Fruit fly (Drosophila melanogaster): ENCODE data around the gene glec.

The glec gene

dm6 chr3R:21870158-21870971 is 14.3 kb upstream of the glec start, which contains the start of gene CG31431 (continued):
- TF ChIP-seq Hmr (GFP tag; optimal IDR thresholded peaks at IDR 0.05) (peak; percentile 98), Lhr (GFP tag; optimal IDR thresholded peaks at IDR 0.05) (peak; percentile 87), CG9876 (GFP tag; optimal IDR thresholded peaks at IDR 0.05) (peak; percentile 94), peb (GFP tag; IDR thresholded peaks at IDR 0.05) (peak; percentile 90), CG8359 (GFP tag; optimal IDR thresholded peaks at IDR 0.05; ENCODE audit: borderline replicate concordance) (peak; percentile 90), tgo (GFP tag; IDR thresholded peaks at IDR 0.05) (peak; percentile 98), CG14860 (GFP tag; IDR thresholded peaks at IDR 0.05; ENCODE audit: partially characterized antibody) (no peak), ash1 (GFP tag; optimal IDR thresholded peaks at IDR 0.05) (peak; percentile 88), cg (GFP tag; optimal IDR thresholded peaks at IDR 0.05) (no peak), crp (GFP tag; optimal IDR thresholded peaks at IDR 0.05) (peak in 1 of 2 experiments; percentile 64), lbe (GFP tag; optimal IDR thresholded peaks at IDR 0.05) (peak; percentile 58), CG16863 (GFP tag; optimal IDR thresholded peaks at IDR 0.05) (peak; percentile 96), disco-r (GFP tag; optimal IDR thresholded peaks at IDR 0.05) (peak; percentile 94), Hr51 (GFP tag; optimal IDR thresholded peaks at IDR 0.05) (peak; percentile 95 to 96), slbo (GFP tag; IDR thresholded peaks at IDR 0.05) (peak; percentile 99), br (optimal IDR thresholded peaks at IDR 0.05) (no peak), CG7987 (GFP tag; optimal IDR thresholded peaks at IDR 0.05) (peak; percentile 94), Ssrp (tag; optimal IDR thresholded peaks at IDR 0.05) (peak; percentile 93), ato (GFP tag; IDR thresholded peaks at IDR 0.05; ENCODE audit: partially characterized antibody) (no peak), Pdp1 (GFP tag; optimal IDR thresholded peaks at IDR 0.05) (peak; percentile 98), nerfin-2 (GFP tag; IDR thresholded peaks at IDR 0.05; ENCODE audit: partially characterized antibody) (no peak), sr (GFP tag; IDR thresholded peaks at IDR 0.05) (peak; percentile 88), Ets65A (GFP tag) (peak; percentile 99), NK7.1 (GFP tag; optimal IDR thresholded peaks at IDR 0.05) (peak; percentile 97), aop (GFP tag; IDR thresholded peaks at IDR 0.05) (peak; percentile 91), CG13287 (GFP tag; IDR thresholded peaks at IDR 0.05; ENCODE audit: partially characterized antibody) (no peak), sna (GFP tag; IDR thresholded peaks at IDR 0.05; ENCODE audit: partially characterized antibody) (no peak), run (tag; optimal IDR thresholded peaks at IDR 0.05) (peak; percentile 85), MESR4 (GFP tag; optimal IDR thresholded peaks at IDR 0.05) (peak; percentile 62), dan (GFP tag; IDR thresholded peaks at IDR 0.05) (peak; percentile 88), luna (GFP tag; optimal IDR thresholded peaks at IDR 0.05) (peak; percentile 94), CG12236 (GFP tag; optimal IDR thresholded peaks at IDR 0.05) (peak; percentile 93), mirr (GFP tag; optimal IDR thresholded peaks at IDR 0.05) (peak; percentile 98), Eip74EF (GFP tag; optimal IDR thresholded peaks at IDR 0.05) (peak in 1 of 2 experiments; percentile 96), CG18764 (GFP tag; optimal IDR thresholded peaks at IDR 0.05) (peak; percentile 94), CG17802 (tag; optimal IDR thresholded peaks at IDR 0.05) (peak; percentile 79), ap (GFP tag; IDR thresholded peaks at IDR 0.05) (peak; percentile 94), CG3726 (GFP tag; IDR thresholded peaks at IDR 0.05) (peak; percentile 96), HLH4C (GFP tag; IDR thresholded peaks at IDR 0.05; ENCODE audit: partially characterized antibody) (no peak), CG13775 (GFP tag; optimal IDR thresholded peaks at IDR 0.05) (peak; percentile 95), Bteb2 (GFP tag; optimal IDR thresholded peaks at IDR 0.05) (peak; percentile 96), Gug (GFP tag; IDR thresholded peaks at IDR 0.05) (peak; percentile 93), Optix (GFP tag; IDR thresholded peaks at IDR 0.05) (peak; percentile 94), Poxn (GFP tag; IDR thresholded peaks at IDR 0.05) (peak; percentile 95), Doc2 (GFP tag; IDR thresholded peaks at IDR 0.05) (peak; percentile 90), ac (GFP tag; optimal IDR thresholded peaks at IDR 0.05) (peak; percentile 88), CG30431 (GFP tag; optimal IDR thresholded peaks at IDR 0.05) (peak; percentile 92)
